Fruit fly (Drosophila melanogaster): ENCODE data around the gene Ilp8.

- TF ChIP-seq OdsH (GFP tag; optimal IDR thresholded peaks at IDR 0.05) (no peak), achi (GFP tag; optimal IDR thresholded peaks at IDR 0.05) (peak; percentile 82), CG3919 (GFP tag; optimal IDR thresholded peaks at IDR 0.05) (peak; percentile 83), CG8119 (GFP tag; IDR thresholded peaks at IDR 0.05) (peak; percentile 90)
Measured at dm6 chr3L:16989169-16989568, 42.7 kb downstream of the Ilp8 start.

Measured in whole organism, prepupa.